Worm (Caenorhabditis elegans) whole organism, L4/young adult: ENCODE data around the gene moa-1.

Experiments used
- W03F9.2 ChIP-seq: fragments of 150-350 bp; optimal IDR thresholded peaks from 2 replicates; lab custom pipeline; 2014; ENCODE audit warnings: missing biosample characterization, missing genetic modification characterization
- dao-5 ChIP-seq: sonication (generic microtip); optimal IDR thresholded peaks from 2 replicates; lab custom pipeline; 2016; ENCODE audit warnings: missing genotype, missing genetic modification characterization, moderate library complexity, missing compliant biosample characterization
- him-1 ChIP-seq: sonication (generic microtip); optimal IDR thresholded peaks from 2 replicates; lab custom pipeline; 2016; ENCODE audit warnings: missing genotype, missing genetic modification reagents, missing genetic modification characterization, missing compliant biosample characterization

Gene moa-1

DNA sequence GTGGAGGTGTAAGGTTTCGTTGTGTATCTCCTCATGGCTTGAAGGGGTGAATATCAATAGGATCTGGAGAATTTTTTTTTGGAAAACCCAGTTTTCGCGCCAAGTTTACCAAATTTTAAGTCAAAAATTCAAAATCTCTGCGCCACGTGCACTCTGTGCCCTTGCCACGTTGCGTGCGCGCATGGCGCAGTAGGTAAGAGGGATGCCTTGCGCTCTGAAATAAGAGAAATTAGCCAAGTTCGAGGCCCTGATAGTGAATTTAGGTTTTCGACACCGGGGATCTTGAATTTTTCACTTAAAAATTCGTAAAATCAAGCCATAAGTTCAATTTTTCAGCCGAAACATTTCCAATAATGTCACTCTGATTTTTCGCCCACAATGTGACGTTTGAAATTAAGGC, 11.8 kb upstream of the moa-1 start:
- TF ChIP-seq W03F9.2 (tag; lab: Kevin White, UChicago), result no peak
- TF ChIP-seq him-1, result no peak
- no peak for TF ChIP-seq dao-5 (tag; lab: Kevin White, UChicago)

- no peak for TF ChIP-seq W03F9.2 (tag; lab: Kevin White, UChicago)
These were observed 7.7 kb upstream of the moa-1 start for ce11 chrIII:1977424-1977823.

- TF ChIP-seq him-1, result no peak
- TF ChIP-seq dao-5 (tag; lab: Kevin White, UChicago), result no peak
- TF ChIP-seq W03F9.2 (tag; lab: Kevin White, UChicago), result no peak
These were observed 6.9 kb upstream of the moa-1 start, which contains the start of gene R155.3 for ce11 chrIII:1976642-1977041. Gene R155.3, minus strand, starts transcription at chrIII:1976742.

DNA sequence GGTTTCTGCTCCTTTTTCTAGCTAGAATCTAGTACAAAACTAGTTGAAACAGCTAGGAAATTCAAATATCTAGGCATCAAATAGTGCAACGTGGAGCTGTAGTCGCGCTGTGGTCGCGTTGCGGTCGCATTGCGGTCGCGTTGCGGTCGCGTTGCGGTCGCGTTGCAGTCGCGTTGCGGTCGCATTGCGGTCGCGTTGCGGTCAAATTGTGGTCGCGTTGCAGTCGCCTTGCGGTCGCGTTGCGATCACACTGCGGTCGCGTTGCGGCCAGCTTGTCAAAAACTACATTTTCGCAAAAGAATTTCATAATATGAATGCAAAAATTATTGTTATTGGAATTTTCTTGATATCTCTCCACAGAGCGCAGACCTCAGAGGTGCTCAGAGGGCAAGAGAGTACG, 6.3 kb upstream of the moa-1 start:
- TF ChIP-seq him-1 (no peak), W03F9.2 (tag; lab: Kevin White, UChicago) (no peak), dao-5 (tag; lab: Kevin White, UChicago) (no peak)

DNA sequence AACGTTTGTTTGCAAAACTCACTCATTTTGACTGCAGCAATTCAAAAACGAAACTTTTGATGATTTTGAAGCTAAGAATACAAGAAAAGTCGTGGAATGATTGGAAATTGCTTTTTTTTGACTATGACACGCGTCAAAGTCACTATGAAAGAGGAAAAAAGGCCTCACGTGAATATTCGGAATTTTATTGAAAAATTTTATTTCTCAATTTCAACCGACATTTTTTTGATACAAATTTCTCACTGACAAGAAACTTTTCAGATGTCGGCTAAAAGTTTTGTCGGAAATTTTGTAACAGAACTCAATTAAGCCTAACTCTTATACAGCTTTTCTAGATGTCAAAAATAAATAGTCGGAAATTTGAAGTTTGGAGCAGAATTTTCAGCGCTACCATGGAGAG, 731 bp upstream of the moa-1 start, which contains the start of gene R155.5:
Gene R155.5, minus strand, starts transcription at position 101 of the 400 bp plus-strand sequence.
- no peak for TF ChIP-seq him-1
- no peak for TF ChIP-seq W03F9.2 (tag; lab: Kevin White, UChicago)
- TF ChIP-seq dao-5 (tag; lab: Kevin White, UChicago), result no peak

DNA sequence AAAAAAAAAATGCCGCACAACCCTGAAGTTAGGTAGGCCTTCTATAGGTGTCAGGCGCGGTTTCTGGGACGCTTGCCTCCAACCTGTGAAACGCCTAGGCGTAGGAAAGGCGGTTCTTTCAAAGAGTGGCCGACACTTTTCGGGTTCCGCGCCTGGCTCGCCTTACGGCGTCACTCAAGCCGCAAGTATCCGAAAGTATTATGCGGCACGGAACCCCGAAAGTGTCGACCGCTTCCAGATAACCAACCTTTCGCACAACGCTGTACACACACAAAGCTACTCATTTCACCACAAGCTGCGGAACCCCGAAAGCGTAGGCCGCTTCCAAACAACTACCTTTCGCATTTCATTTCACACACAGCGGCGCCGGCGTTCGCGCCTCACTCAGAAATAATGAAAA, 6.6 kb downstream of the moa-1 start:
- TF ChIP-seq W03F9.2 (tag; lab: Kevin White, UChicago) (no peak), dao-5 (tag; lab: Kevin White, UChicago) (no peak), him-1 (no peak)

- no peak for TF ChIP-seq him-1
- no peak for TF ChIP-seq W03F9.2 (tag; lab: Kevin White, UChicago)
- no peak for TF ChIP-seq dao-5 (tag; lab: Kevin White, UChicago)
These were observed 7.2 kb downstream of the moa-1 start for ce11 chrIII:1962552-1962951.

DNA sequence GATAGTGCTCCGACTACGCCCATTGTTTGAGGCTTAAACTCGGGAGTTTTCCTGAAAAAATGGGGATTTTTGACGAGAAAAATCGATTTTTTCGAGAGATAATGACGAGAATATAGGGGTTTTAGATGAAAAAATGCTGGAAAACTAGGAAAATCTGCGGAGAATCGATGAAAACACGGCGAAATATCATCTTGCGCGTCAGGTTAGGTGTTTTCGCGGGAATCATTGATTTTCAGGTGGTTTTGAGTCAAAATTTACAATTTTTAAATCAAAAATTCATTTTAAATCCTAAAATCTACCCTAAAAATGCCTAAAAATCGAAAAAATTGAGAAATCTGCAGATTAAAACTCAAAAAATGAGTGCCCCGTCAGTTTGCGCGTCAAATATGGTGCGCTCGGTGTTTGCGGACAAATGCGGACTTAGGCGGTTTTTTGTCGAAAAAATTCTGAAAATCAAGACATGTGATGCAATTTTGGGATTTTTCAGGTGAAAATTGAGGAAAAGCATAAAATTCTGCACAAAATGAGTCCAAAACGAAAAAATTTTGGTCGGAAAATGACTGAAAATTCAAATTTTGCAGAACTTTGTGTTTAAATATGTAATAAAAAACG, 7.7 kb downstream of the moa-1 start, which contains the start of gene mboa-6:
Gene mboa-6, minus strand, starts transcription at position 51 of the 612 bp plus-strand sequence.
- no peak for TF ChIP-seq W03F9.2 (tag; lab: Kevin White, UChicago)
- no peak for TF ChIP-seq dao-5 (tag; lab: Kevin White, UChicago)
- no peak for TF ChIP-seq him-1

DNA sequence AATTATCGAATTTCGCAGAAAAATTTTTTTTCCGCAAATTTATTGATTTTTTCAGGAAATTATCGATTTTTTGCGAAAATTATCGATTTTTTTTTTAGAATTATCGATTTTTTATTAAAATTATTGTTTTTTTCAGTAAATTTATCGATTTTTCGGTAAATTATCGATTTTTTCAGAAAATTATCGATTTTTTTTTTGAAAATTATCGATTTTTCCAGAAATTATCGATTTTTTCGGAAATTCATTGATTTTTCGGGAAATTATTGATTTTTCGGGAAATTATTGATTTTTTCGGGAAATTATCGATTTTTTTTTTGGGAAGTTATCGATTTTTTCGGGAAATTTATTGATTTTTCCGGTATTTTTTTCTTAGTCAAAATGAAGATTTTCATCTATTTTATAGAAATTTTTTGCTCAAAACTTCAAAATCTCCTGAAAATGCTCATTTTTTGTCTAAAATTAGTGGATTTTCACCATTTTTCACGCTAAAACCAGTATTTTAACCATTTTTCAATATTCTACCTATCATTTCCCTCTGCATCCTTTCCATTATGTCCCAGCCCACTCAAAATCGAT, 14.1 kb downstream of the moa-1 start:
- TF ChIP-seq dao-5 (tag; lab: Kevin White, UChicago) (no peak), W03F9.2 (tag; lab: Kevin White, UChicago) (no peak), him-1 (no peak)

DNA sequence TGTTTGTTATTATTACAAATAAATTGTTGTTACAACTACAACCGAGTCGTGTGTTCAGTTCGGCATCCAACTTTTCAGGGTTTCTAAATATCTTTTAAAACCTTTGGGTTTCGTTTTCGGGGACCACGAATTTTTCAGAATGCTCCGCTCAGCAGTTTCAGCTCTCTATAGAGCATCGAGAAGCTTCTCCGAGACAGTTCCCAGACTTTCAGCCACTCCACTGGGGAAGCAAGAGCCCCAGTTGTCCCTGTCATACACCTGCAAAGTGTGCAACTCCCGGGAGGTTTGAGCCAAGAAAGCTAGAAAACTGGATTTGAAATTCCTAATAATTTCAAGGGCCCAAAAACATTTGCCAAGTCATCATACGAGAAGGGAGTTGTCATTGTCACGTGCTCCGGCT, 18.3 kb downstream of the moa-1 start, which contains the start of gene F53A3.7:
Gene F53A3.7, plus strand, starts transcription at position 139 of the 400 bp plus-strand sequence.
- TF ChIP-seq W03F9.2 (tag; lab: Kevin White, UChicago), result no peak
- no peak for TF ChIP-seq him-1
- no peak for TF ChIP-seq dao-5 (tag; lab: Kevin White, UChicago)

DNA sequence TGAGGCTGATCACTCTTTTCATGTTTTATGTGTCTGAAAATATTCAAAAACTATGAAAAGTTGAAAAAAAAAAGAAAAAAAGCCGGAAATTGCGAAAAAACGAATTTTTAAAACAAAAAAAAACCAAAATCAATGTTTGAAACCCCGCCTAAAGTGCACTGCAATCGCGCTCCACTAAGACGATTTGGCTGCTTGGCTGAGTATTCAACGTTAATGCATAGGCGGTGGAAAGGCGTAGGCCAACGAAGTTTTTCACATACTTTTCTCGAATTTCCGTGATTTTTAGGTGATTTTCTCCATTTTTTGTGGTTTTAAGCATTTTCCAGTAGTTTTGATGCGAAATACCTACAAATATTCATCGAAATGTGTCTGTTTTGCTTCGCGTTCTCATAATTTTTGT, 19.5 kb downstream of the moa-1 start, which contains the start of the genes polh-1 and rps-22:
Gene polh-1, minus strand, starts transcription at position 34 of the 400 bp plus-strand sequence.
Gene rps-22, plus strand, starts transcription at position 300 of the 400 bp plus-strand sequence.
- TF ChIP-seq him-1 (no peak), W03F9.2 (tag; lab: Kevin White, UChicago) (peak; percentile 94)

DNA sequence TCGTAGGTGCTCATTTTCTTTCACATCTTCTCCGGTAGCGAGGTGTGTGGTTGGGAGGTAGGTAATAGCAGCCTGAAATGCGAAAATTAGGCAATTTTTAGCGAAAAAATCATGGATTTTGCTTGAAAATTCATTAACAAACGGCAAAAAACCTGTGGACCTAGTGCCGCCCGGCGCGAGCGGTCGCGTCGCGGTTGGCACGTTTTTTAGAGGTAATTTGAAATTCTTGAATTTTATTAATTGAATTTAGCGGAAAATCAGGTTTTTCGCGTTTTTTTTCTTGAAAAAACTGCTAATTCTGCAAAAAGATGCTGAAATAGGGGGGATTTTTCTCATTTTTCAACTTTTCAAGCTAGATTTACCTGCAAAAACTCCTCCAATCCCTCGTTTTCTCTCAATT, 20.3 kb downstream of the moa-1 start:
- TF ChIP-seq W03F9.2 (tag; lab: Kevin White, UChicago), result no peak

ce11 chrIII:1947851-1948250, 21.9 kb downstream of the moa-1 start:
- TF ChIP-seq W03F9.2 (tag; lab: Kevin White, UChicago) (no peak), him-1 (no peak), dao-5 (tag; lab: Kevin White, UChicago) (no peak)

ce11 chrIII:1943488-1943887, 26.2 kb downstream of the moa-1 start, which contains the start of gene F53A3.1:
Gene F53A3.1, minus strand, starts transcription at chrIII:1943637.
- no peak for TF ChIP-seq dao-5 (tag; lab: Kevin White, UChicago)
- TF ChIP-seq him-1, result no peak
- no peak for TF ChIP-seq W03F9.2 (tag; lab: Kevin White, UChicago)

- TF ChIP-seq him-1 (no peak), dao-5 (tag; lab: Kevin White, UChicago) (no peak), W03F9.2 (tag; lab: Kevin White, UChicago) (no peak)
These were observed 30.1 kb downstream of the moa-1 start for ce11 chrIII:1939625-1939988.
